Fruit fly (Drosophila melanogaster) whole organism, embryonic: ENCODE measurements around the gene LpR2.

Experiments used
- Atf6 ChIP-seq: fragments of 200-800 bp; sonication (Bioruptor generic); IDR thresholded peaks from 2 replicates; pipeline ENCODE4 v1.3.6; 2022; ENCODE audit warnings: missing biosample characterization, missing genetic modification characterization
- B-H1 ChIP-seq: fragments of 200-800 bp; sonication (Bioruptor generic); IDR thresholded peaks from 3 replicates; pipeline ENCODE4 v1.3.6; 2022; ENCODE audit warnings: missing biosample characterization, missing genetic modification characterization
- Bdp1 ChIP-seq: fragments of 200-800 bp; sonication (Bioruptor generic); optimal IDR thresholded peaks from 3 replicates; lab custom pipeline; 2016; ENCODE audit warnings: missing biosample characterization, missing genetic modification characterization
- CG10543 ChIP-seq: fragments of 200-800 bp; sonication (Bioruptor generic); optimal IDR thresholded peaks from 3 replicates; lab custom pipeline; 2017; ENCODE audit warnings: missing biosample characterization, mild to moderate bottlenecking, missing genetic modification characterization, moderate library complexity
- CG11504 ChIP-seq: fragments of 200-800 bp; sonication (Bioruptor generic); optimal IDR thresholded peaks from 3 replicates; lab custom pipeline; 2019; ENCODE audit warnings: missing biosample characterization, mild to moderate bottlenecking, missing genetic modification characterization, moderate library complexity
- CG13123 ChIP-seq: fragments of 200-800 bp; sonication (Bioruptor generic); optimal IDR thresholded peaks from 2 replicates; lab custom pipeline; 2016; ENCODE audit warnings: missing biosample characterization, missing genetic modification characterization
- CG15514 ChIP-seq: fragments of 200-800 bp; sonication (Bioruptor generic); optimal IDR thresholded peaks from 3 replicates; lab custom pipeline; 2017; ENCODE audit warnings: missing biosample characterization, missing genetic modification characterization, mild to moderate bottlenecking, moderate library complexity, missing genetic modification reagents
- CG17568 ChIP-seq: fragments of 200-800 bp; sonication (Bioruptor generic); optimal IDR thresholded peaks from 2 replicates; lab custom pipeline; 2018; ENCODE audit warnings: missing biosample characterization, mild to moderate bottlenecking, missing genetic modification characterization, moderate library complexity
- CG2120 ChIP-seq: fragments of 200-800 bp; sonication (Bioruptor generic); optimal IDR thresholded peaks from 3 replicates; lab custom pipeline; 2016; ENCODE audit warnings: missing biosample characterization, missing genetic modification characterization
- CG3838 ChIP-seq: fragments of 200-800 bp; sonication (Bioruptor generic); optimal IDR thresholded peaks from 3 replicates; lab custom pipeline; 2016; ENCODE audit warnings: missing biosample characterization, missing genetic modification characterization
- CG4617 ChIP-seq: fragments of 200-800 bp; sonication (Bioruptor generic); optimal IDR thresholded peaks from 3 replicates; lab custom pipeline; 2016; ENCODE audit warnings: missing biosample characterization, missing genetic modification characterization, borderline replicate concordance
- CG4730 ChIP-seq: fragments of 200-800 bp; sonication (Bioruptor generic); IDR thresholded peaks from 2 replicates; pipeline ENCODE4 v1.3.6; 2022; ENCODE audit warnings: missing biosample characterization, missing genetic modification characterization
- CG6813 ChIP-seq: fragments of 200-800 bp; sonication (Bioruptor generic); optimal IDR thresholded peaks from 2 replicates; lab custom pipeline; 2017; ENCODE audit warnings: missing biosample characterization, missing genetic modification characterization, mild to moderate bottlenecking, moderate library complexity, missing genetic modification reagents
- CG7745 ChIP-seq: fragments of 200-800 bp; sonication (Bioruptor generic); optimal IDR thresholded peaks from 2 replicates; lab custom pipeline; 2018; ENCODE audit warnings: missing biosample characterization, mild to moderate bottlenecking, missing genetic modification characterization, moderate library complexity
- CG9215 ChIP-seq: fragments of 200-800 bp; sonication (Bioruptor generic); IDR thresholded peaks from 2 replicates; pipeline ENCODE4 v1.3.6; 2022; ENCODE audit warnings: missing biosample characterization, missing genetic modification characterization
- CTCF ChIP-seq: fragments of 200-800 bp; sonication (Bioruptor generic); optimal IDR thresholded peaks from 2 replicates; lab custom pipeline; 2017; ENCODE audit warnings: missing biosample characterization, mild to moderate bottlenecking, missing genetic modification characterization, moderate library complexity
- Chrac-16 ChIP-seq: fragments of 200-800 bp; sonication (Bioruptor generic); optimal IDR thresholded peaks from 3 replicates; lab custom pipeline; 2016; ENCODE audit warnings: missing biosample characterization, missing genetic modification characterization
- Dek ChIP-seq: fragments of 200-800 bp; sonication (Bioruptor generic); optimal IDR thresholded peaks from 3 replicates; lab custom pipeline; 2019; ENCODE audit warnings: missing biosample characterization, mild to moderate bottlenecking, missing genetic modification characterization, moderate library complexity
- Gug ChIP-seq: fragments of 200-800 bp; sonication (Bioruptor generic); IDR thresholded peaks from 4 replicates; pipeline ENCODE4 v1.3.6; 2022; ENCODE audit warnings: missing biosample characterization, missing genetic modification characterization
- H15 ChIP-seq: fragments of 200-800 bp; sonication (Bioruptor generic); IDR thresholded peaks from 3 replicates; pipeline ENCODE4 v1.3.6; 2022; ENCODE audit warnings: missing biosample characterization, missing genetic modification characterization
- HmgZ ChIP-seq: fragments of 200-800 bp; sonication (Bioruptor generic); optimal IDR thresholded peaks from 2 replicates; lab custom pipeline; 2018; ENCODE audit warnings: missing biosample characterization, mild to moderate bottlenecking, missing genetic modification characterization
- Mad ChIP-seq: fragments of 200-800 bp; sonication (Bioruptor generic); optimal IDR thresholded peaks from 2 replicates; lab custom pipeline; 2016; ENCODE audit warnings: missing biosample characterization, missing genetic modification characterization
- Opbp ChIP-seq: fragments of 200-800 bp; sonication (Bioruptor generic); IDR thresholded peaks from 3 replicates; pipeline ENCODE4 v1.3.6; 2022; ENCODE audit warnings: missing biosample characterization, missing genetic modification characterization; ENCODE audit not compliant: partially characterized antibody
- Pdp1 ChIP-seq, 2 experiments: fragments of 200-800 bp; sonication (Bioruptor generic); optimal IDR thresholded peaks; 3 replicates each; lab custom pipeline; 2016; ENCODE audit warnings: missing biosample characterization in 2 of 2, missing genetic modification characterization in 2 of 2, mild to moderate bottlenecking in 1 of 2, moderate library complexity in 1 of 2
- Trl ChIP-seq, 3 experiments: fragments of >200 bp in 2 of 3; fragments of 200-800 bp in 1 of 3; sonication (Bioruptor generic) in 1 of 3; optimal IDR thresholded peaks; 2 replicates in 1 of 3; 3 replicates in 2 of 3; lab custom pipeline; 2016 to 2017; ENCODE audit warnings: missing biosample characterization in 1 of 3, missing genetic modification characterization in 1 of 3
- Usf ChIP-seq: fragments of 200-800 bp; sonication (Bioruptor generic); optimal IDR thresholded peaks from 2 replicates; lab custom pipeline; 2017; ENCODE audit warnings: missing genotype, missing biosample characterization, missing genetic modification characterization
- Xbp1 ChIP-seq: fragments of 200-800 bp; sonication (Bioruptor generic); optimal IDR thresholded peaks from 3 replicates; lab custom pipeline; 2016; ENCODE audit warnings: missing biosample characterization, mild to moderate bottlenecking, missing genetic modification characterization
- ab ChIP-seq: fragments of 200-800 bp; sonication (Bioruptor generic); optimal IDR thresholded peaks from 2 replicates; lab custom pipeline; 2016; ENCODE audit warnings: missing biosample characterization, missing genetic modification characterization
- abd-A ChIP-seq: fragments of 200-800 bp; sonication (Bioruptor generic); optimal IDR thresholded peaks from 3 replicates; lab custom pipeline; 2019; ENCODE audit warnings: missing biosample characterization, mild to moderate bottlenecking, missing genetic modification characterization, moderate library complexity
- ato ChIP-seq: fragments of 200-800 bp; sonication (Bioruptor generic); IDR thresholded peaks from 2 replicates; pipeline ENCODE4 v1.3.6; 2022; ENCODE audit warnings: missing biosample characterization, missing genetic modification characterization; ENCODE audit not compliant: partially characterized antibody
- br ChIP-seq: fragments of >200 bp; optimal IDR thresholded peaks from 2 replicates; lab custom pipeline; 2017
- crc ChIP-seq: fragments of 200-800 bp; sonication (Bioruptor generic); optimal IDR thresholded peaks from 2 replicates; lab custom pipeline; 2016; ENCODE audit warnings: missing biosample characterization, missing genetic modification characterization
- dati ChIP-seq: fragments of 200-800 bp; sonication (Bioruptor generic); IDR thresholded peaks from 2 replicates; pipeline ENCODE4 v1.3.6; 2022; ENCODE audit warnings: missing biosample characterization, missing genetic modification characterization
- exex ChIP-seq: fragments of 200-800 bp; sonication (Bioruptor generic); optimal IDR thresholded peaks from 4 replicates; lab custom pipeline; 2018; ENCODE audit warnings: missing biosample characterization, mild to moderate bottlenecking, missing genetic modification characterization, moderate library complexity
- fd96Cb ChIP-seq: fragments of 200-800 bp; sonication (Bioruptor generic); optimal IDR thresholded peaks from 2 replicates; lab custom pipeline; 2018; ENCODE audit warnings: missing biosample characterization, mild to moderate bottlenecking, missing genetic modification characterization, moderate library complexity
- kah ChIP-seq: fragments of 200-800 bp; sonication (Bioruptor generic); optimal IDR thresholded peaks from 2 replicates; lab custom pipeline; 2018; ENCODE audit warnings: missing biosample characterization, mild to moderate bottlenecking, missing genetic modification characterization
- mirr ChIP-seq: fragments of 200-800 bp; sonication (Bioruptor generic); optimal IDR thresholded peaks from 3 replicates; lab custom pipeline; 2018; ENCODE audit warnings: missing biosample characterization, mild to moderate bottlenecking, missing genetic modification characterization
- mld ChIP-seq: fragments of 200-800 bp; sonication (Bioruptor generic); IDR thresholded peaks from 3 replicates; pipeline ENCODE4 v1.3.6; 2022; ENCODE audit warnings: missing biosample characterization, missing genetic modification characterization; ENCODE audit not compliant: partially characterized antibody
- nmo ChIP-seq: fragments of 200-800 bp; sonication (Bioruptor generic); optimal IDR thresholded peaks from 2 replicates; lab custom pipeline; 2018; ENCODE audit warnings: missing biosample characterization, mild to moderate bottlenecking, missing genetic modification characterization, moderate library complexity
- nom ChIP-seq: fragments of 200-800 bp; sonication (Bioruptor generic); optimal IDR thresholded peaks from 2 replicates; lab custom pipeline; 2017; ENCODE audit warnings: missing biosample characterization, missing genetic modification characterization, mild to moderate bottlenecking, moderate library complexity, missing genetic modification reagents
- peb ChIP-seq: fragments of 200-800 bp; sonication (Bioruptor generic); IDR thresholded peaks from 2 replicates; pipeline ENCODE4 v1.3.6; 2022; ENCODE audit warnings: missing biosample characterization, missing genetic modification characterization
- pros ChIP-seq: fragments of 200-800 bp; sonication (Bioruptor generic); optimal IDR thresholded peaks from 3 replicates; lab custom pipeline; 2019; ENCODE audit warnings: missing biosample characterization, mild to moderate bottlenecking, missing genetic modification characterization, moderate library complexity
- row ChIP-seq: fragments of 200-800 bp; sonication (Bioruptor generic); IDR thresholded peaks from 3 replicates; pipeline ENCODE4 v1.3.6; 2022; ENCODE audit warnings: missing biosample characterization, missing genetic modification characterization
- slou ChIP-seq: fragments of 200-800 bp; sonication (Bioruptor generic); optimal IDR thresholded peaks from 3 replicates; lab custom pipeline; 2016; ENCODE audit warnings: missing biosample characterization, missing genetic modification characterization
- so ChIP-seq: fragments of 200-800 bp; sonication (Bioruptor generic); IDR thresholded peaks from 3 replicates; pipeline ENCODE4 v1.3.6; 2022; ENCODE audit warnings: missing biosample characterization, missing genetic modification characterization
- sqz ChIP-seq: fragments of 200-800 bp; sonication (Bioruptor generic); optimal IDR thresholded peaks from 3 replicates; lab custom pipeline; 2018; ENCODE audit warnings: missing biosample characterization, mild to moderate bottlenecking, missing genetic modification characterization
- toy ChIP-seq: fragments of 200-800 bp; sonication (Bioruptor generic); IDR thresholded peaks from 2 replicates; pipeline ENCODE4 v1.3.6; 2022; ENCODE audit warnings: missing biosample characterization, missing genetic modification characterization
- tx ChIP-seq: fragments of 200-800 bp; sonication (Bioruptor generic); optimal IDR thresholded peaks from 2 replicates; lab custom pipeline; 2016; ENCODE audit warnings: missing biosample characterization, missing genetic modification characterization
- vfl ChIP-seq: fragments of 200-800 bp; sonication (Bioruptor generic); optimal IDR thresholded peaks from 2 replicates; lab custom pipeline; 2016; ENCODE audit warnings: missing biosample characterization, missing genetic modification characterization
- z ChIP-seq: fragments of 200-800 bp; sonication (Bioruptor generic); IDR thresholded peaks from 3 replicates; pipeline ENCODE4 v1.3.6; 2022; ENCODE audit warnings: missing biosample characterization, missing genetic modification characterization

Gene LpR2

dm6 chr3R:25661531-25662193, 78.6 kb downstream of the LpR2 start, which contains the start of gene RASSF8 (continued):
- TF ChIP-seq nom (GFP tag; lab: Kevin White, UChicago) (no peak), exex (tag; lab: Kevin White, UChicago) (no peak), mld (0 out of 3 replicates have a peak, but pooled peaks have one; percentile 14), slou (no peak), CG7745 (tag; lab: Kevin White, UChicago) (no peak), kah (GFP tag; lab: Kevin White, UChicago) (peak; percentile 46), CG11504 (tag; lab: Kevin White, UChicago) (peak; percentile 33), crc (no peak), CG13123 (GFP tag; lab: Kevin White, UChicago) (no peak), Chrac-16 (no peak), vfl (GFP tag; lab: Kevin White, UChicago) (no peak), toy (GFP tag; lab: Robert Waterston, UW) (no peak), tx (no peak), Gug (GFP tag; lab: Robert Waterston, UW) (peak; percentile 26; the same call in 1 of the 4 replicates), Bdp1 (GFP tag; lab: Kevin White, UChicago) (no peak), CG3838 (GFP tag; lab: Kevin White, UChicago) (no peak), CG15514 (GFP tag; lab: Kevin White, UChicago) (peak; percentile 95), fd96Cb (tag; lab: Kevin White, UChicago) (peak; percentile 14), CG2120 (GFP tag; lab: Kevin White, UChicago) (peak; percentile 67), CG6813 (GFP tag; lab: Kevin White, UChicago) (no peak), z (GFP tag; lab: Robert Waterston, UW) (no peak), nmo (GFP tag; lab: Kevin White, UChicago) (peak; percentile 42), Xbp1 (GFP tag; lab: Kevin White, UChicago) (peak; percentile 44), sqz (peak; percentile 17), peb (no peak), ato (GFP tag; lab: Robert Waterston, UW) (no peak), pros (GFP tag; lab: Kevin White, UChicago) (no peak), Mad (no peak), mirr (no peak), HmgZ (peak; percentile 48), H15 (GFP tag; lab: Robert Waterston, UW) (no peak), so (GFP tag; lab: Robert Waterston, UW) (no peak), dati (no peak), CG4730 (GFP tag; lab: Robert Waterston, UW) (no peak), CG10543 (GFP tag; lab: Kevin White, UChicago) (no peak), Trl (optimal IDR thresholded peaks at IDR 0.05; lab: Kevin White, UChicago) (no peak), Trl (GFP tag; optimal IDR thresholded peaks at IDR 0.05; lab: Kevin White, UChicago) (peak; percentile 20), CG4617 (peak; percentile 1), Usf (GFP tag; lab: Kevin White, UChicago) (no peak), Atf6 (GFP tag; lab: Robert Waterston, UW) (peak; percentile 14; the same call in 1 of the 2 replicates), CG9215 (no peak), ab (GFP tag; lab: Kevin White, UChicago) (no peak), CTCF (GFP tag; lab: Kevin White, UChicago) (no peak), Pdp1 (GFP tag; optimal IDR thresholded peaks at IDR 0.05; lab: Kevin White, UChicago) (peak in 1 of 2 experiments; percentile 46), CG17568 (GFP tag; lab: Kevin White, UChicago) (no peak), B-H1 (no peak), Opbp (GFP tag; lab: Robert Waterston, UW) (peak; percentile 68; the same call in 2 of the 3 replicates), br (lab: Kevin White, UChicago) (no peak), abd-A (tag; lab: Kevin White, UChicago) (no peak), Dek (tag; lab: Kevin White, UChicago) (no peak), row (peak; percentile 82)
